Fruit fly (Drosophila melanogaster): Measurements from ENCODE around the gene CG15561.
A peak's percentile ranks its signal among the peaks of the same experiment; 100 is the strongest.

The CG15561 gene

DNA sequence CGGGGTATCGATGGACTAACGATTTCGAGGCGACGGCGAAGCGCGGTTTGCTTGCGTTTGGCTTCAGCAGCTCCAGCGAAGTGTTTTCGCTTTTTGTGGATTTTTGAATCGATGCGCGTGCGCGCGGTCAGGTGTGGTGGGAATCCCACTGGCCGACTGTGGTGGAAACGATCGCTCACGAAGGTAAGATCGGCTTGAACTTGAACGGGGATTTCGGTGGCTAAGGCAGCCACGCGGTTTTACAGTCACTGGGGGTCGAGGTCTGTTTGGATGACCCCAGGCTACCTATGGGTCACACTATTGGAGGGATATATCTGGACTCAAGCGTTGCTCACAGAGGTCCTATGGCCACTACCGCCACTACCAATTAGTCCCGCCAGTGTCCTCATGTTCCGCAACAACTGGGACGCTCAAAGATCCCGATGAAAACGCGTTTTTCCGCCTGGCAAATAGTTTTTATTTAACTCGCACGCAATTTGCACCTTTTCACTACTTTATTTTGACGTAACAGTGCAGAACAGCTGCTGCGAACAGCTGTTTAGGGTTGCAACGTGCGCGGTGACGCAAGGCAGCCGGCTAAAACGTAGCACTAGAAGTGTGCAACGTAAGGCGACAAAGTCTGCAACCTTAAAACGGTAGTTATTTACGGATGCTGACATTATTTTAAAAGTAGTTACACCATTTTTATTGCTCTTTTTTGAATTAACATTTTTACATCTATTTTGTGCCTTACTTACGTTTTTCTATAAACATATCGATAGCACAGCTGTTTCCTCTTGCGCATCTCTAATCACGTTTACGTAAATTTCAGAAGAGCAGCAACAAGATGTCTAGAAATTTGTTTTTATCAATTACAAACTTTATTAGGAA, 36.6 kb upstream of the CG15561 start, which contains the start of the genes qless and mRpL32 (continued):
- TF ChIP-seq phol (tag; optimal IDR thresholded peaks at IDR 0.05), result peak; percentile 74
- peak; percentile 22; the same call in 1 of the 3 replicates for TF ChIP-seq CG6791 (GFP tag; IDR thresholded peaks at IDR 0.05; ENCODE audit: partially characterized antibody)
- no peak for TF ChIP-seq CG3838 (GFP tag; optimal IDR thresholded peaks at IDR 0.05)
- no peak for TF ChIP-seq CG10462 (GFP tag; optimal IDR thresholded peaks at IDR 0.05)
- peak; percentile 28 for TF ChIP-seq Fer1 (GFP tag; optimal IDR thresholded peaks at IDR 0.05)
- TF ChIP-seq nom (GFP tag; optimal IDR thresholded peaks at IDR 0.05), result no peak
- TF ChIP-seq BtbVII (GFP tag; optimal IDR thresholded peaks at IDR 0.05), result peak; percentile 15
- no peak for TF ChIP-seq hkb (optimal IDR thresholded peaks at IDR 0.05)
- TF ChIP-seq hkb (GFP tag; IDR thresholded peaks at IDR 0.05), result peak; percentile 80
- no peak for TF ChIP-seq CG17912 (GFP tag; optimal IDR thresholded peaks at IDR 0.05)
- peak; percentile 35 for TF ChIP-seq NfI (GFP tag; optimal IDR thresholded peaks at IDR 0.05)
- peak; percentile 79 for TF ChIP-seq CG18764 (GFP tag; optimal IDR thresholded peaks at IDR 0.05)
- peak; percentile 60; the same call in 1 of the 2 replicates for TF ChIP-seq slbo (GFP tag; IDR thresholded peaks at IDR 0.05)
- peak; percentile 30 for TF ChIP-seq B-H2 (GFP tag; optimal IDR thresholded peaks at IDR 0.05)
- no peak for TF ChIP-seq CG2202 (tag; optimal IDR thresholded peaks at IDR 0.05)
- peak; percentile 67 for TF ChIP-seq lbe (GFP tag; optimal IDR thresholded peaks at IDR 0.05)
- no peak for TF ChIP-seq gcm2 (GFP tag; optimal IDR thresholded peaks at IDR 0.05)
- no peak for TF ChIP-seq fd64A (GFP tag; optimal IDR thresholded peaks at IDR 0.05)
- peak; percentile 59 for TF ChIP-seq Dref (GFP tag; IDR thresholded peaks at IDR 0.05)
- no peak for TF ChIP-seq twi (tag; optimal IDR thresholded peaks at IDR 0.05)
- TF ChIP-seq HHEX (GFP tag; optimal IDR thresholded peaks at IDR 0.05), result no peak
- TF ChIP-seq CG9932 (GFP tag; IDR thresholded peaks at IDR 0.05), result peak; percentile 65
- TF ChIP-seq CG1529 (GFP tag; optimal IDR thresholded peaks at IDR 0.05), result no peak
- TF ChIP-seq Ptx1 (GFP tag; IDR thresholded peaks at IDR 0.05), result peak; percentile 86
- peak; percentile 48 for TF ChIP-seq CG12391 (tag; optimal IDR thresholded peaks at IDR 0.05)
- TF ChIP-seq CG15479 (GFP tag; optimal IDR thresholded peaks at IDR 0.05), result peak; percentile 56
- TF ChIP-seq toy (GFP tag; IDR thresholded peaks at IDR 0.05), result no peak
- TF ChIP-seq CG16863 (GFP tag; optimal IDR thresholded peaks at IDR 0.05), result peak; percentile 21
- TF ChIP-seq CG6765 (GFP tag; optimal IDR thresholded peaks at IDR 0.05), result no peak
- peak; percentile 54 for TF ChIP-seq CG32767 (GFP tag; IDR thresholded peaks at IDR 0.05)
- peak; percentile 82 for TF ChIP-seq lmd (GFP tag; IDR thresholded peaks at IDR 0.05)
- peak; percentile 7 for TF ChIP-seq fd96Cb (tag; optimal IDR thresholded peaks at IDR 0.05)
- TF ChIP-seq CG2678 (tag; optimal IDR thresholded peaks at IDR 0.05), result no peak
- TF ChIP-seq CG31224 (GFP tag; IDR thresholded peaks at IDR 0.05), result peak; percentile 71
- 0 out of 2 replicates have a peak, but pooled peaks have one; percentile 41 for TF ChIP-seq ranshi (GFP tag; IDR thresholded peaks at IDR 0.05)
- TF ChIP-seq NFAT (GFP tag; IDR thresholded peaks at IDR 0.05), result peak; percentile 62; the same call in 1 of the 2 replicates
- no peak for TF ChIP-seq CG6683 (GFP tag; optimal IDR thresholded peaks at IDR 0.05)
- TF ChIP-seq gsb-n (tag; optimal IDR thresholded peaks at IDR 0.05), result no peak
- peak; percentile 15 for TF ChIP-seq MESR4 (GFP tag; optimal IDR thresholded peaks at IDR 0.05)
- peak; percentile 72 for TF ChIP-seq CG10654 (GFP tag; optimal IDR thresholded peaks at IDR 0.05)
- no peak for TF ChIP-seq D (optimal IDR thresholded peaks at IDR 0.05)
- peak; percentile 40 for TF ChIP-seq D (GFP tag; optimal IDR thresholded peaks at IDR 0.05)
- peak; percentile 68 for TF ChIP-seq CG1024 (GFP tag; IDR thresholded peaks at IDR 0.05)
- TF ChIP-seq CG9609 (GFP tag; optimal IDR thresholded peaks at IDR 0.05), result peak; percentile 26
- TF ChIP-seq pfk (GFP tag; optimal IDR thresholded peaks at IDR 0.05), result no peak
- TF ChIP-seq sens (GFP tag), result peak; percentile 94
- peak; percentile 94 for TF ChIP-seq Deaf1 (tag; optimal IDR thresholded peaks at IDR 0.05)
- peak; percentile 71; the same call in 1 of the 3 replicates for TF ChIP-seq CG3726 (GFP tag; IDR thresholded peaks at IDR 0.05)
- no peak for TF ChIP-seq Lhr (GFP tag; optimal IDR thresholded peaks at IDR 0.05)
